Fruit fly (Drosophila melanogaster) whole organism, prepupa: ENCODE results near the gene Jon99Ciii.

Experiments
- Blimp-1 ChIP-seq: fragments of 200-800 bp; sonication (Bioruptor generic); optimal IDR thresholded peaks from 3 replicates; lab custom pipeline; 2017; ENCODE audit warnings: missing biosample characterization, missing genetic modification characterization, mild to moderate bottlenecking, moderate library complexity, missing genetic modification reagents
- CG1621 ChIP-seq: fragments of 200-800 bp; sonication (Bioruptor generic); optimal IDR thresholded peaks from 3 replicates; lab custom pipeline; 2018; ENCODE audit warnings: missing biosample characterization, mild to moderate bottlenecking, missing genetic modification characterization
- CG3919 ChIP-seq: fragments of 200-800 bp; sonication (Bioruptor generic); optimal IDR thresholded peaks from 3 replicates; lab custom pipeline; 2016; ENCODE audit warnings: missing biosample characterization, missing genetic modification characterization
- CG7368 ChIP-seq: fragments of 200-800 bp; sonication (Bioruptor generic); optimal IDR thresholded peaks from 3 replicates; lab custom pipeline; 2016; ENCODE audit warnings: missing biosample characterization, missing genetic modification characterization
- Eip75B ChIP-seq: fragments of 200-800 bp; sonication (Bioruptor generic); optimal IDR thresholded peaks from 3 replicates; lab custom pipeline; 2016; ENCODE audit warnings: missing biosample characterization, missing genetic modification characterization
- Ets21C ChIP-seq: fragments of 200-800 bp; sonication (Bioruptor generic); optimal IDR thresholded peaks from 3 replicates; lab custom pipeline; 2016; ENCODE audit warnings: missing biosample characterization, missing genetic modification characterization
- Sox102F ChIP-seq: fragments of 200-800 bp; sonication (Bioruptor generic); optimal IDR thresholded peaks from 2 replicates; lab custom pipeline; 2016; ENCODE audit warnings: missing biosample characterization, mild to moderate bottlenecking, missing genetic modification characterization
- Sox14 ChIP-seq: fragments of 200-800 bp; sonication (Bioruptor generic); optimal IDR thresholded peaks from 3 replicates; lab custom pipeline; 2016; ENCODE audit warnings: missing biosample characterization, missing genetic modification characterization
- net ChIP-seq: fragments of 200-800 bp; sonication (Bioruptor generic); optimal IDR thresholded peaks from 3 replicates; lab custom pipeline; 2016; ENCODE audit warnings: missing biosample characterization, missing genetic modification characterization

DNA sequence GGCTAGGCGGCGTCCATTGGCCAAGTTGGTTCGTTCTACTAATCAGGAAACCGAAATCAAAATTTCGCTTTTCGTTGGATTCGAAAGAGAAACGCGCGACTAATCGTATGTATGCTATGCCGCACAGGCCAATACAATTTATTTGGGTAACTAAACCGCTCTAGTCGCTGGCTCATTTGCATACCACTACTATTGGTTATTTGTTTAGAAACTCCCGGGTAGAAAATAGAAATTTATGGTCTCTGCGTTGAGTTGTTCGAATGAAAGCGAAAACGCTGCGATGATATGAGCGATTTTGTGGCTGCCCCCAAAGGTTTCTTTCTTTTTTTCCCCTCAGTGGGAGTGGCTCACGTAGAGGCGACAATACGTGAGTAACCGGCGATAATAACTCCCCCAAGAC, 29.0 kb upstream of the Jon99Ciii start:
- no peak for TF ChIP-seq Ets21C (GFP tag; lab: Kevin White, UChicago)
- TF ChIP-seq Sox102F (GFP tag; lab: Kevin White, UChicago): no peak
- no peak for TF ChIP-seq CG7368 (GFP tag; lab: Kevin White, UChicago)
- no peak for TF ChIP-seq CG1621 (tag; lab: Kevin White, UChicago)
- TF ChIP-seq CG3919: no peak
- no peak for TF ChIP-seq Blimp-1
- no peak for TF ChIP-seq net
- no peak for TF ChIP-seq Eip75B
- no peak for TF ChIP-seq Sox14 (GFP tag; lab: Kevin White, UChicago)
